Fruit fly (Drosophila melanogaster) whole organism, wandering third instar larva: ENCODE results near the gene Vsx2.

Experiments used
- dmrt93B ChIP-seq: fragments of 200-800 bp; sonication (Bioruptor generic); optimal IDR thresholded peaks from 2 replicates; lab custom pipeline; 2018; ENCODE audit warnings: missing biosample characterization, mild to moderate bottlenecking, missing genetic modification characterization

Vsx2 gene

dm6 chrX:5485903-5486302 is 74.1 kb downstream of the Vsx2 start:
- TF ChIP-seq dmrt93B (GFP tag; lab: Kevin White, UChicago) = no peak
